Fruit fly (Drosophila melanogaster) whole organism, embryonic: ENCODE results near the gene Plzf.

ENCODE experiments used
- Blimp-1 ChIP-seq: fragments of 200-800 bp; sonication (Bioruptor generic); optimal IDR thresholded peaks from 3 replicates; lab custom pipeline; 2018; ENCODE audit warnings: missing biosample characterization, missing genetic modification characterization, mild to moderate bottlenecking, moderate library complexity, missing genetic modification reagents
- CG3726 ChIP-seq: fragments of 200-800 bp; sonication (Bioruptor generic); IDR thresholded peaks from 3 replicates; pipeline ENCODE4, ENCODE4 v1.3.6; 2022; ENCODE audit warnings: missing biosample characterization, missing genetic modification characterization
- CG4360 ChIP-seq: fragments of 200-800 bp; sonication (Bioruptor generic); IDR thresholded peaks from 2 replicates; pipeline ENCODE4 v1.3.6; 2022; ENCODE audit warnings: missing biosample characterization, missing genetic modification characterization
- CG9797 ChIP-seq: fragments of 200-800 bp; sonication (Bioruptor generic); optimal IDR thresholded peaks from 3 replicates; lab custom pipeline; 2018; ENCODE audit warnings: missing biosample characterization, mild to moderate bottlenecking, missing genetic modification characterization
- D ChIP-seq, 2 experiments: fragments of 200-800 bp in 1 of 2; fragments of >200 bp in 1 of 2; sonication (Bioruptor generic) in 1 of 2; optimal IDR thresholded peaks; 2 replicates in 1 of 2; 3 replicates in 1 of 2; lab custom pipeline; 2017; ENCODE audit warnings: mild to moderate bottlenecking in 1 of 2, missing biosample characterization in 1 of 2, missing genetic modification characterization in 1 of 2, missing genetic modification reagents in 1 of 2
- Hr39 ChIP-seq: fragments of >200 bp; optimal IDR thresholded peaks from 2 replicates; lab custom pipeline; 2017
- Myb ChIP-seq: fragments of 200-800 bp; sonication (Bioruptor generic); optimal IDR thresholded peaks from 2 replicates; lab custom pipeline; 2016; ENCODE audit warnings: missing biosample characterization, missing genetic modification characterization
- Xbp1 ChIP-seq: fragments of 200-800 bp; sonication (Bioruptor generic); optimal IDR thresholded peaks from 3 replicates; lab custom pipeline; 2016; ENCODE audit warnings: missing biosample characterization, mild to moderate bottlenecking, missing genetic modification characterization
- gro ChIP-seq: fragments of 200-800 bp; sonication (Bioruptor generic); optimal IDR thresholded peaks from 2 replicates; lab custom pipeline; 2016; ENCODE audit warnings: missing biosample characterization, missing genetic modification characterization
- usp ChIP-seq: fragments of >200 bp; optimal IDR thresholded peaks from 2 replicates; lab custom pipeline; 2017; ENCODE audit warnings: missing biosample characterization, missing genetic modification characterization

dm6 chr2L:12092041-12092440 lies 43.3 kb upstream of the Plzf start:
- TF ChIP-seq Xbp1 (GFP tag; lab: Kevin White, UChicago) = no peak
- TF ChIP-seq Blimp-1 (GFP tag; lab: Kevin White, UChicago) = no peak
- TF ChIP-seq gro (GFP tag; lab: Kevin White, UChicago) = no peak
- no peak for TF ChIP-seq Hr39 (lab: Kevin White, UChicago)
- TF ChIP-seq Myb = no peak
- no peak for TF ChIP-seq CG3726 (GFP tag; lab: Robert Waterston, UW)
- TF ChIP-seq CG9797 (GFP tag; lab: Kevin White, UChicago) = no peak
- TF ChIP-seq D (optimal IDR thresholded peaks at IDR 0.05; lab: Kevin White, UChicago) = no peak
- TF ChIP-seq D (GFP tag; optimal IDR thresholded peaks at IDR 0.05; lab: Kevin White, UChicago) = no peak
- TF ChIP-seq CG4360 = no peak
- TF ChIP-seq usp = no peak
